Worm (Caenorhabditis elegans) whole organism, L4 larva: ENCODE data around the gene C28D4.18.

Experiments
- D1046.2 ChIP-seq: fragments of 200-800 bp; sonication (Bioruptor generic); IDR thresholded peaks from 2 replicates; pipeline ENCODE4 v1.3.6; 2022; ENCODE audit warnings: missing genetic modification characterization, missing compliant biosample characterization
- F10B5.3 ChIP-seq: sonication (generic microtip); optimal IDR thresholded peaks from 2 replicates; lab custom pipeline; 2016; ENCODE audit warnings: mild to moderate bottlenecking, missing genetic modification characterization, missing compliant biosample characterization
- F26F4.8 ChIP-seq: fragments of 200-800 bp; sonication (Bioruptor generic); conservative IDR thresholded peaks from 2 replicates; pipeline ENCODE4 v1.3.6; 2022; ENCODE audit warnings: missing genetic modification characterization, missing compliant biosample characterization
- F37D6.2 ChIP-seq: sonication (generic microtip); optimal IDR thresholded peaks from 2 replicates; lab custom pipeline; 2016; ENCODE audit warnings: mild to moderate bottlenecking, missing genetic modification characterization, missing compliant biosample characterization
- R02D3.7 ChIP-seq: fragments of 150-350 bp; sonication (generic microtip); optimal IDR thresholded peaks from 3 replicates; lab custom pipeline; 2014; ENCODE audit warnings: missing biosample characterization, missing genetic modification characterization
- Y105C5A.15 ChIP-seq: fragments of 200-800 bp; sonication (Bioruptor generic); IDR thresholded peaks from 2 replicates; pipeline ENCODE4 v1.3.6; 2022; ENCODE audit warnings: missing genetic modification characterization, missing compliant biosample characterization
- Y48G9A.11 ChIP-seq: fragments of 200-800 bp; sonication (Bioruptor generic); IDR thresholded peaks from 2 replicates; pipeline ENCODE4 v1.3.6; 2022; ENCODE audit warnings: missing genetic modification reagents, missing genetic modification characterization, missing compliant biosample characterization
- ZK546.5 ChIP-seq, 2 experiments: sonication (generic microtip); optimal IDR thresholded peaks; 2 replicates each; lab custom pipeline; 2017; ENCODE audit warnings: missing biosample characterization in 2 of 2, missing genetic modification characterization in 2 of 2
- ama-1 ChIP-seq: fragments of 150-350 bp; optimal IDR thresholded peaks from 2 replicates; lab custom pipeline; 2014; ENCODE audit warnings: inconsistent platforms, mixed read lengths
- attf-4 ChIP-seq: sonication (generic microtip); optimal IDR thresholded peaks from 3 replicates; lab custom pipeline; 2017; ENCODE audit warnings: missing biosample characterization, missing genetic modification characterization
- ceh-20 ChIP-seq: fragments of 200-800 bp; sonication (Bioruptor generic); IDR thresholded peaks from 2 replicates; pipeline ENCODE4 v1.3.6; 2022; ENCODE audit warnings: missing genetic modification reagents, missing genetic modification characterization, missing compliant biosample characterization
- ceh-62 ChIP-seq: sonication (generic microtip); optimal IDR thresholded peaks from 2 replicates; lab custom pipeline; 2017; ENCODE audit warnings: missing biosample characterization, missing genetic modification characterization
- cey-2 ChIP-seq: sonication (generic microtip); optimal IDR thresholded peaks from 3 replicates; lab custom pipeline; 2017; ENCODE audit warnings: missing genetic modification characterization, mild to moderate bottlenecking, missing compliant biosample characterization, antibody characterized with exemption, borderline replicate concordance; ENCODE audit not compliant: insufficient read depth
- daf-19 ChIP-seq: fragments of 200-800 bp; sonication (Bioruptor generic); conservative IDR thresholded peaks from 2 replicates; pipeline ENCODE4 v1.3.6; 2022; ENCODE audit warnings: missing genetic modification characterization, missing compliant biosample characterization
- daf-8 ChIP-seq: fragments of 200-800 bp; sonication (Bioruptor generic); IDR thresholded peaks from 2 replicates; pipeline ENCODE4 v1.3.6; 2022; ENCODE audit warnings: missing genetic modification characterization, missing compliant biosample characterization
- dmd-6 ChIP-seq: fragments of 200-800 bp; sonication (Bioruptor generic); IDR thresholded peaks from 2 replicates; pipeline ENCODE4 v1.3.6; 2022; ENCODE audit warnings: missing genetic modification reagents, missing genetic modification characterization, missing compliant biosample characterization
- dmd-9 ChIP-seq: fragments of 200-800 bp; sonication (Bioruptor generic); IDR thresholded peaks from 2 replicates; pipeline ENCODE4 v1.3.6; 2022; ENCODE audit warnings: missing genetic modification reagents, missing genetic modification characterization, missing compliant biosample characterization
- fkh-10 ChIP-seq: fragments of 150-350 bp; optimal IDR thresholded peaks from 2 replicates; lab custom pipeline; 2014; ENCODE audit warnings: missing biosample characterization, missing genetic modification reagents, missing genetic modification characterization
- fos-1 ChIP-seq: fragments of 150-350 bp; optimal IDR thresholded peaks from 2 replicates; lab custom pipeline; 2014; ENCODE audit warnings: missing biosample characterization, missing genetic modification characterization
- gei-8 ChIP-seq: fragments of 200-800 bp; sonication (Bioruptor generic); optimal IDR thresholded peaks from 2 replicates; lab custom pipeline; 2018; ENCODE audit warnings: mild to moderate bottlenecking, missing genetic modification characterization, missing compliant biosample characterization
- hif-1 ChIP-seq, 2 experiments: sonication (generic microtip); optimal IDR thresholded peaks; 2 replicates each; lab custom pipeline; 2016 to 2017; ENCODE audit warnings: missing compliant biosample characterization in 2 of 2, missing genetic modification characterization in 2 of 2, missing genetic modification reagents in 2 of 2, missing genotype in 2 of 2, mild to moderate bottlenecking in 1 of 2
- hmg-1.1 ChIP-seq: fragments of 200-800 bp; sonication (Bioruptor generic); IDR thresholded peaks from 2 replicates; pipeline ENCODE4 v1.3.6; 2022; ENCODE audit warnings: missing genetic modification reagents, missing genetic modification characterization, missing compliant biosample characterization
- lim-7 ChIP-seq: fragments of 200-800 bp; sonication (Bioruptor generic); IDR thresholded peaks from 2 replicates; pipeline ENCODE4 v1.3.6; 2022; ENCODE audit warnings: missing genetic modification characterization, missing compliant biosample characterization
- lin-1 ChIP-seq: fragments of 200-800 bp; sonication (Bioruptor generic); IDR thresholded peaks from 2 replicates; pipeline ENCODE4 v1.3.6; 2022; ENCODE audit warnings: missing genetic modification reagents, missing genetic modification characterization, missing compliant biosample characterization
- lin-13 ChIP-seq: fragments of 150-350 bp; optimal IDR thresholded peaks from 2 replicates; lab custom pipeline; 2014; ENCODE audit warnings: missing biosample characterization, missing genetic modification reagents, missing genetic modification characterization
- lin-29 ChIP-seq: fragments of 200-800 bp; sonication (Bioruptor generic); IDR thresholded peaks from 2 replicates; pipeline ENCODE4 v1.3.6; 2022; ENCODE audit warnings: missing genetic modification reagents, missing genetic modification characterization, missing compliant biosample characterization
- lir-3 ChIP-seq: sonication (generic microtip); optimal IDR thresholded peaks from 2 replicates; lab custom pipeline; 2016; ENCODE audit warnings: mild to moderate bottlenecking, missing genetic modification characterization, missing compliant biosample characterization
- lsy-2 ChIP-seq, 2 experiments: fragments of 150-350 bp in 1 of 2; sonication (generic microtip) in 1 of 2; optimal IDR thresholded peaks; 2 replicates each; lab custom pipeline; 2014 to 2017; ENCODE audit warnings: missing biosample characterization in 2 of 2, missing genetic modification characterization in 2 of 2
- madf-9 ChIP-seq: fragments of 200-800 bp; sonication (Bioruptor generic); conservative IDR thresholded peaks from 2 replicates; pipeline ENCODE4 v1.3.6; 2022; ENCODE audit warnings: missing genetic modification reagents, missing genetic modification characterization, missing compliant biosample characterization
- mes-2 ChIP-seq: sonication (generic microtip); optimal IDR thresholded peaks from 2 replicates; lab custom pipeline; 2016; ENCODE audit warnings: missing genotype, mild to moderate bottlenecking, missing genetic modification characterization, missing compliant biosample characterization; ENCODE audit not compliant: poor library complexity, severe bottlenecking
- mxl-2 ChIP-seq: fragments of 200-800 bp; sonication (Bioruptor generic); conservative IDR thresholded peaks from 2 replicates; pipeline ENCODE4 v1.3.6; 2022; ENCODE audit warnings: missing genetic modification reagents, missing genetic modification characterization, missing compliant biosample characterization
- mxl-3 ChIP-seq: fragments of 200-800 bp; sonication (Bioruptor generic); optimal IDR thresholded peaks from 2 replicates; lab custom pipeline; 2018; ENCODE audit warnings: mild to moderate bottlenecking, missing genetic modification characterization, missing compliant biosample characterization
- nhr-111 ChIP-seq: fragments of 200-800 bp; sonication (Bioruptor generic); optimal IDR thresholded peaks from 2 replicates; lab custom pipeline; 2018; ENCODE audit warnings: mild to moderate bottlenecking, missing genetic modification characterization, missing compliant biosample characterization
- nhr-237 ChIP-seq: sonication (generic microtip); optimal IDR thresholded peaks from 2 replicates; lab custom pipeline; 2017; ENCODE audit warnings: missing biosample characterization, missing genetic modification characterization
- nhr-25 ChIP-seq: sonication (generic microtip); optimal IDR thresholded peaks from 2 replicates; lab custom pipeline; 2017; ENCODE audit warnings: missing genetic modification characterization, mild to moderate bottlenecking, missing compliant biosample characterization, antibody characterized with exemption, moderate library complexity, borderline replicate concordance; ENCODE audit not compliant: insufficient read depth
- nhr-28 ChIP-seq: fragments of 150-350 bp; optimal IDR thresholded peaks from 2 replicates; lab custom pipeline; 2014; ENCODE audit warnings: missing biosample characterization, missing genetic modification characterization
- nhr-41 ChIP-seq: fragments of 200-800 bp; sonication (Bioruptor generic); IDR thresholded peaks from 2 replicates; pipeline ENCODE4 v1.3.6; 2022; ENCODE audit warnings: missing genetic modification reagents, missing genetic modification characterization, missing compliant biosample characterization
- nhr-42 ChIP-seq: fragments of 200-800 bp; sonication (Bioruptor generic); IDR thresholded peaks from 2 replicates; pipeline ENCODE4 v1.3.6; 2022; ENCODE audit warnings: missing genetic modification characterization, missing compliant biosample characterization
- nhr-48 ChIP-seq: sonication (generic microtip); optimal IDR thresholded peaks from 2 replicates; lab custom pipeline; 2016; ENCODE audit warnings: mild to moderate bottlenecking, missing genetic modification characterization, missing compliant biosample characterization
- nhr-6 ChIP-seq: fragments of 150-350 bp; optimal IDR thresholded peaks from 2 replicates; lab custom pipeline; 2014; ENCODE audit warnings: missing biosample characterization, missing genetic modification characterization
- nhr-76 ChIP-seq: fragments of 150-350 bp; optimal IDR thresholded peaks from 2 replicates; lab custom pipeline; 2014; ENCODE audit warnings: missing biosample characterization, missing genetic modification characterization
- php-3 ChIP-seq: fragments of 200-800 bp; sonication (Bioruptor generic); IDR thresholded peaks from 2 replicates; pipeline ENCODE4 v1.3.6; 2022; ENCODE audit warnings: missing genetic modification reagents, missing genetic modification characterization, missing compliant biosample characterization
- pqm-1 ChIP-seq: sonication (generic microtip); optimal IDR thresholded peaks from 2 replicates; lab custom pipeline; 2017; ENCODE audit warnings: missing biosample characterization, missing genetic modification characterization
- rbr-2 ChIP-seq: sonication (generic microtip); optimal IDR thresholded peaks from 2 replicates; lab custom pipeline; 2016; ENCODE audit warnings: missing genotype, missing genetic modification characterization, missing compliant biosample characterization
- snpc-1.2 ChIP-seq: fragments of 200-800 bp; sonication (Bioruptor generic); IDR thresholded peaks from 2 replicates; pipeline ENCODE4 v1.3.6; 2022; ENCODE audit warnings: missing genetic modification reagents, missing genetic modification characterization, missing compliant biosample characterization
- spr-1 ChIP-seq: sonication (generic microtip); optimal IDR thresholded peaks from 2 replicates; lab custom pipeline; 2016; ENCODE audit warnings: mild to moderate bottlenecking, missing genetic modification characterization, missing compliant biosample characterization
- spr-3 ChIP-seq: fragments of 200-800 bp; sonication (Bioruptor generic); optimal IDR thresholded peaks from 2 replicates; lab custom pipeline; 2018; ENCODE audit warnings: mild to moderate bottlenecking, missing genetic modification characterization, missing compliant biosample characterization
- tra-1 ChIP-seq: fragments of 200-800 bp; sonication (Bioruptor generic); IDR thresholded peaks from 2 replicates; pipeline ENCODE4 v1.3.6; 2022; ENCODE audit warnings: missing genetic modification reagents, missing genetic modification characterization, missing compliant biosample characterization
- unc-62 ChIP-seq, 3 experiments: fragments of 150-350 bp in 1 of 3; sonication (generic microtip); optimal IDR thresholded peaks in 2 of 3; peaks in 1 of 3; 1 replicate in 1 of 3; 2 replicates in 2 of 3; lab custom pipeline; 2014 to 2017; ENCODE audit warnings: missing biosample characterization in 3 of 3, missing genetic modification characterization in 3 of 3, missing genetic modification reagents in 3 of 3, missing genotype in 1 of 3
- zag-1 ChIP-seq: fragments of 150-350 bp; optimal IDR thresholded peaks from 2 replicates; lab custom pipeline; 2014; ENCODE audit warnings: missing biosample characterization, missing genetic modification characterization
- zfp-3 ChIP-seq: fragments of 200-800 bp; sonication (Bioruptor generic); conservative IDR thresholded peaks from 2 replicates; pipeline ENCODE4 v1.3.6; 2022; ENCODE audit warnings: missing genetic modification reagents, missing genetic modification characterization, missing compliant biosample characterization
- zip-2 ChIP-seq: fragments of 150-350 bp; optimal IDR thresholded peaks from 2 replicates; lab custom pipeline; 2014; ENCODE audit warnings: missing biosample characterization, missing genetic modification characterization

The C28D4.18 gene

DNA sequence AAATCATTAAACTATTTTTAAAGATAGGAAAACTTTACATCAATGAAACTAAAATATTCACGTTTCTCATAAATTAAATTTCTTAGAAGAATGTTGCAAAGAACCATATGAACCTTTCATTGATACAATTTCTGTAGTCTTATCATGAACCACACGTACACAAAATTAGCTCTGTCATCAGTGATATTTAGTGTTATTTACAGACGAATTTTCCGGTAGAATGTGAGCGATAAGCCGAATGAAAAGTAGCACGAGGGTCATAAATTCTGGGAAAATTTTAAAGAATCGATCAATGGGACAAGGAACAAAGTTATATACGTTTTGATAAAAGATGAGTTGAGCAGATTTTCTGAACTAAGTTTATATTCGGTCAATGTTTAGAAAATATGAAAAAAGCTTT, 48.5 kb upstream of the C28D4.18 start (continued):
- TF ChIP-seq R02D3.7 (tag; lab: Kevin White, UChicago), result no peak
- TF ChIP-seq D1046.2 (GFP tag; lab: Robert Waterston, UW), result no peak
- no peak for TF ChIP-seq gei-8 (GFP tag; lab: Kevin White, UChicago)
- no peak for TF ChIP-seq nhr-41 (GFP tag; lab: Robert Waterston, UW)
- TF ChIP-seq mxl-3 (GFP tag; lab: Kevin White, UChicago), result peak; percentile 7
- no peak for TF ChIP-seq nhr-111 (GFP tag; lab: Kevin White, UChicago)
- TF ChIP-seq F26F4.8, result no peak
- no peak for TF ChIP-seq ceh-62 (tag; lab: Kevin White, UChicago)
- TF ChIP-seq dmd-9 (GFP tag; lab: Robert Waterston, UW), result no peak
- no peak for TF ChIP-seq ceh-20
- no peak for TF ChIP-seq daf-8 (GFP tag; lab: Robert Waterston, UW)
- peak in 1 of 2 experiments; percentile 35 for TF ChIP-seq hif-1 (tag; optimal IDR thresholded peaks at IDR 0.05; lab: Kevin White, UChicago)
- TF ChIP-seq cey-2 (tag; lab: Kevin White, UChicago), result no peak
- TF ChIP-seq F37D6.2 (tag; lab: Kevin White, UChicago), result no peak
- peak; percentile 27 for TF ChIP-seq nhr-48 (tag; lab: Kevin White, UChicago)
- no peak for TF ChIP-seq lsy-2 (tag; optimal IDR thresholded peaks at IDR 0.05; lab: Kevin White, UChicago)
- TF ChIP-seq nhr-76 (tag; lab: Kevin White, UChicago), result no peak
- no peak for TF ChIP-seq nhr-42 (GFP tag; lab: Robert Waterston, UW)
- no peak for TF ChIP-seq Y105C5A.15 (GFP tag; lab: Robert Waterston, UW)
- no peak for TF ChIP-seq spr-1
- no peak for TF ChIP-seq mxl-2 (GFP tag; lab: Robert Waterston, UW)
- TF ChIP-seq zag-1 (tag; lab: Kevin White, UChicago), result no peak
- TF ChIP-seq ZK546.5 (tag; optimal IDR thresholded peaks at IDR 0.05; lab: Kevin White, UChicago), result no peak
- no peak for TF ChIP-seq nhr-25 (tag; lab: Kevin White, UChicago)
- peak; percentile 85 for TF ChIP-seq php-3 (GFP tag; lab: Robert Waterston, UW)
- TF ChIP-seq fkh-10 (GFP tag; lab: Kevin White, UChicago), result no peak
- no peak for TF ChIP-seq zip-2 (tag; lab: Kevin White, UChicago)
- no peak for TF ChIP-seq lim-7 (GFP tag; lab: Robert Waterston, UW)
- peak; percentile 95 for TF ChIP-seq nhr-28 (tag; lab: Kevin White, UChicago)
- TF ChIP-seq spr-3 (GFP tag; lab: Kevin White, UChicago), result no peak
- no peak for TF ChIP-seq lin-29 (GFP tag; lab: Robert Waterston, UW)
- no peak for TF ChIP-seq zfp-3 (GFP tag; lab: Robert Waterston, UW)
- TF ChIP-seq fos-1 (tag; lab: Kevin White, UChicago), result no peak
- no peak for TF ChIP-seq F10B5.3
- TF ChIP-seq pqm-1, result peak; percentile 47
- no peak for TF ChIP-seq daf-19 (GFP tag; lab: Robert Waterston, UW)
- no peak for TF ChIP-seq rbr-2 (tag; lab: Kevin White, UChicago)
- TF ChIP-seq unc-62 (GFP tag; optimal IDR thresholded peaks at IDR 0.05 in 1 of 2; lab: Kevin White, UChicago), result no peak
- TF ChIP-seq unc-62 (tag; optimal IDR thresholded peaks at IDR 0.05; lab: Kevin White, UChicago), result no peak
- 0 out of 2 replicates have a peak, but pooled peaks have one; percentile 47 for TF ChIP-seq lin-1 (GFP tag; lab: Robert Waterston, UW)
- no peak for TF ChIP-seq ama-1 (lab: Kevin White, UChicago)
- TF ChIP-seq lin-13 (GFP tag; lab: Kevin White, UChicago), result no peak
- TF ChIP-seq hmg-1.1, result no peak
- TF ChIP-seq snpc-1.2, result no peak
- no peak for TF ChIP-seq nhr-6
- TF ChIP-seq dmd-6, result peak; percentile 89
- no peak for TF ChIP-seq attf-4
- TF ChIP-seq Y48G9A.11 (GFP tag; lab: Robert Waterston, UW), result no peak
- no peak for TF ChIP-seq lir-3 (tag; lab: Kevin White, UChicago)
- TF ChIP-seq madf-9 (GFP tag; lab: Robert Waterston, UW), result no peak
- no peak for TF ChIP-seq tra-1
- no peak for TF ChIP-seq nhr-237
- TF ChIP-seq mes-2 (tag; lab: Kevin White, UChicago), result no peak
